Worm (Caenorhabditis elegans) whole organism, young adult: ENCODE results near the gene sru-1.

Experiments used
- B0019.2 ChIP-seq: fragments of 200-800 bp; sonication (Bioruptor generic); conservative IDR thresholded peaks from 2 replicates; pipeline ENCODE4 v1.3.6; 2022; ENCODE audit warnings: missing genetic modification reagents, missing genetic modification characterization, missing compliant biosample characterization
- C06A6.2 ChIP-seq: fragments of 200-800 bp; sonication (Bioruptor generic); conservative IDR thresholded peaks from 2 replicates; pipeline ENCODE4 v1.3.6; 2022; ENCODE audit warnings: missing genetic modification characterization, missing compliant biosample characterization
- F10E7.11 ChIP-seq: sonication (generic microtip); optimal IDR thresholded peaks from 2 replicates; lab custom pipeline; 2017; ENCODE audit warnings: mild to moderate bottlenecking, missing genetic modification characterization, moderate library complexity, missing compliant biosample characterization
- F33H1.4 ChIP-seq: fragments of 200-800 bp; sonication (Bioruptor generic); IDR thresholded peaks from 2 replicates; pipeline ENCODE4 v1.3.6; 2022; ENCODE audit warnings: missing genetic modification reagents, missing genetic modification characterization, missing compliant biosample characterization
- F52B5.7 ChIP-seq: sonication (generic microtip); optimal IDR thresholded peaks from 2 replicates; lab custom pipeline; 2016; ENCODE audit warnings: mild to moderate bottlenecking, missing genetic modification characterization, missing compliant biosample characterization
- Y53G8AR.9 ChIP-seq: fragments of 200-800 bp; sonication (Bioruptor generic); conservative IDR thresholded peaks from 2 replicates; pipeline ENCODE4 v1.3.6; 2022; ENCODE audit warnings: missing genetic modification reagents, missing genetic modification characterization, missing compliant biosample characterization
- Y56A3A.18 ChIP-seq: fragments of 200-800 bp; sonication (Bioruptor generic); IDR thresholded peaks from 2 replicates; pipeline ENCODE4 v1.3.6; 2022; ENCODE audit warnings: missing genetic modification reagents, missing genetic modification characterization, missing compliant biosample characterization
- Y79H2A.3 ChIP-seq: fragments of 200-800 bp; sonication (Bioruptor generic); conservative IDR thresholded peaks from 2 replicates; pipeline ENCODE4 v1.3.6; 2022; ENCODE audit warnings: missing genetic modification reagents, missing genetic modification characterization, missing compliant biosample characterization
- ama-1 ChIP-seq, 3 experiments: fragments of 150-350 bp in 1 of 3; sonication (generic microtip) in 2 of 3; optimal IDR thresholded peaks; 2 replicates each; lab custom pipeline; 2014 to 2018; ENCODE audit warnings: missing biosample characterization in 2 of 3, missing genetic modification characterization in 2 of 3, missing genetic modification reagents in 2 of 3
- attf-6 ChIP-seq: fragments of 200-800 bp; sonication (Bioruptor generic); IDR thresholded peaks from 2 replicates; pipeline ENCODE4 v1.3.6; 2022; ENCODE audit warnings: missing genetic modification reagents, missing genetic modification characterization, missing compliant biosample characterization
- bed-1 ChIP-seq: fragments of 200-800 bp; sonication (Bioruptor generic); IDR thresholded peaks from 2 replicates; pipeline ENCODE4 v1.3.6; 2022; ENCODE audit warnings: missing genetic modification reagents, missing genetic modification characterization, missing compliant biosample characterization
- cebp-1 ChIP-seq, 2 experiments: fragments of 200-800 bp in 1 of 2; sonication (Bioruptor generic) in 1 of 2; sonication (generic microtip) in 1 of 2; IDR thresholded peaks in 1 of 2; optimal IDR thresholded peaks in 1 of 2; 2 replicates each; pipeline versions ENCODE4 v1.3.6 to Lab custom; 2017 to 2022; ENCODE audit warnings: missing compliant biosample characterization in 2 of 2, missing genetic modification characterization in 2 of 2, mild to moderate bottlenecking in 1 of 2, missing genetic modification reagents in 1 of 2, moderate library complexity in 1 of 2
- cebp-2 ChIP-seq: fragments of 200-800 bp; sonication (Bioruptor generic); IDR thresholded peaks from 2 replicates; pipeline ENCODE4 v1.3.6; 2022; ENCODE audit warnings: missing genetic modification characterization, missing compliant biosample characterization
- ceh-100 ChIP-seq: fragments of 200-800 bp; sonication (Bioruptor generic); IDR thresholded peaks from 2 replicates; pipeline ENCODE4 v1.3.6; 2022; ENCODE audit warnings: missing genetic modification reagents, missing genetic modification characterization, missing compliant biosample characterization
- chd-7 ChIP-seq: sonication (generic microtip); optimal IDR thresholded peaks from 2 replicates; lab custom pipeline; 2016; ENCODE audit warnings: mild to moderate bottlenecking, missing genetic modification characterization, moderate library complexity, missing compliant biosample characterization
- die-1 ChIP-seq: sonication (generic microtip); optimal IDR thresholded peaks from 2 replicates; lab custom pipeline; 2016; ENCODE audit warnings: missing genotype, mild to moderate bottlenecking, missing genetic modification characterization, missing compliant biosample characterization
- him-1 ChIP-seq: sonication (generic microtip); optimal IDR thresholded peaks from 2 replicates; lab custom pipeline; 2016; ENCODE audit warnings: missing genotype, missing genetic modification reagents, missing genetic modification characterization, missing compliant biosample characterization
- hlh-12 ChIP-seq: sonication (generic microtip); optimal IDR thresholded peaks from 2 replicates; lab custom pipeline; 2016; ENCODE audit warnings: missing genetic modification characterization, missing compliant biosample characterization
- lin-35 ChIP-seq, 3 experiments: fragments of 150-350 bp in 2 of 3; sonication (generic microtip) in 1 of 3; optimal IDR thresholded peaks; 2 replicates each; lab custom pipeline; 2014 to 2018; ENCODE audit warnings: missing biosample characterization in 3 of 3, missing genetic modification characterization in 3 of 3, missing genetic modification reagents in 3 of 3
- lin-40 ChIP-seq: sonication (generic microtip); optimal IDR thresholded peaks from 2 replicates; lab custom pipeline; 2016; ENCODE audit warnings: missing genetic modification characterization, mild to moderate bottlenecking, missing compliant biosample characterization, missing genotype, missing genetic modification reagents
- lsy-27 ChIP-seq: sonication (generic microtip); optimal IDR thresholded peaks from 2 replicates; lab custom pipeline; 2017; ENCODE audit warnings: missing genetic modification characterization, mild to moderate bottlenecking, missing compliant biosample characterization, antibody characterized with exemption, missing genotype, borderline replicate concordance; ENCODE audit not compliant: insufficient read depth
- madf-8 ChIP-seq: fragments of 200-800 bp; sonication (Bioruptor generic); conservative IDR thresholded peaks from 2 replicates; pipeline ENCODE4 v1.3.6; 2022; ENCODE audit warnings: missing genetic modification reagents, missing genetic modification characterization, missing compliant biosample characterization
- nhr-179 ChIP-seq: sonication (generic microtip); optimal IDR thresholded peaks from 2 replicates; lab custom pipeline; 2016; ENCODE audit warnings: mild to moderate bottlenecking, missing genetic modification characterization, missing compliant biosample characterization
- rpc-1 ChIP-seq, 2 experiments: fragments of 150-350 bp in 1 of 2; sonication (generic microtip) in 1 of 2; optimal IDR thresholded peaks; 2 replicates each; lab custom pipeline; 2014 to 2018; ENCODE audit warnings: missing biosample characterization in 1 of 2, missing genetic modification characterization in 1 of 2, missing genetic modification reagents in 1 of 2, missing genotype in 1 of 2
- sdz-38 ChIP-seq: sonication (generic microtip); optimal IDR thresholded peaks from 2 replicates; lab custom pipeline; 2016; ENCODE audit warnings: missing genotype, missing genetic modification characterization, missing compliant biosample characterization
- snpc-4 ChIP-seq, 5 experiments: fragments of 150-350 bp in 1 of 5; sonication (generic microtip) in 4 of 5; optimal IDR thresholded peaks; 2 replicates each; lab custom pipeline; 2014 to 2018; ENCODE audit warnings: missing genetic modification characterization in 5 of 5, missing biosample characterization in 3 of 5, antibody characterized with exemption in 2 of 5, mild to moderate bottlenecking in 2 of 5, missing compliant biosample characterization in 2 of 5, missing genotype in 2 of 5, moderate library complexity in 2 of 5, missing genetic modification reagents in 1 of 5
- tlf-1 ChIP-seq: fragments of 200-800 bp; sonication (Bioruptor generic); optimal IDR thresholded peaks from 2 replicates; lab custom pipeline; 2018; ENCODE audit warnings: mild to moderate bottlenecking, missing genetic modification characterization, missing compliant biosample characterization
- unc-62 ChIP-seq: fragments of 150-350 bp; optimal IDR thresholded peaks from 2 replicates; lab custom pipeline; 2014; ENCODE audit warnings: missing biosample characterization, missing genetic modification reagents, missing genetic modification characterization
- zfh-2 ChIP-seq: fragments of 200-800 bp; sonication (Bioruptor generic); conservative IDR thresholded peaks from 2 replicates; pipeline ENCODE4 v1.3.6; 2022; ENCODE audit warnings: missing genetic modification reagents, missing genetic modification characterization, missing compliant biosample characterization
- zim-3 ChIP-seq: sonication (generic microtip); optimal IDR thresholded peaks from 2 replicates; lab custom pipeline; 2017; ENCODE audit warnings: mild to moderate bottlenecking, missing genetic modification characterization, moderate library complexity, missing compliant biosample characterization
- ztf-26 ChIP-seq: sonication (generic microtip); optimal IDR thresholded peaks from 2 replicates; lab custom pipeline; 2017; ENCODE audit warnings: missing genetic modification characterization, missing compliant biosample characterization
- ztf-28 ChIP-seq: fragments of 200-800 bp; sonication (Bioruptor generic); IDR thresholded peaks from 2 replicates; pipeline ENCODE4 v1.3.6; 2022; ENCODE audit warnings: missing genetic modification reagents, missing genetic modification characterization, missing compliant biosample characterization

The sru-1 gene

DNA sequence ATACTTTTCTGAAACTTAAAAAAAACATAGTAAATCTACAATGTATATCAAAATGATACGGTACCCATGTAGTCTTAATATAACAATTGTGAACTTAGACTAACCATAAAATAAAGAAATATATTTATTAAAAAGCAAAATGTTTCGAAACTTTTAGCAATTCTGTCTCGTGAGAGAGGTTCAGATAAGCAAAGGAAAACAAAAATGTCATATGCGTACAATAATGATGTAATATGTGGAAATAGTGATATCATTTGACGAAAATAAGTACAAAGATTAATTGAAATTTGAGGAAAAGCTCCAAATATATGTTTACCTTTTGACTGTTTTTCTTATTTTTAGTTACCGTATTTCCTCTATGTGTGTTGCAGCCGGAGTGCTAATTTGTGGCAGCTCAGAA, 25.7 kb downstream of the sru-1 start:
- no peak for TF ChIP-seq hlh-12 (tag; lab: Kevin White, UChicago)
- TF ChIP-seq F33H1.4 (GFP tag; lab: Robert Waterston, UW) = no peak
- TF ChIP-seq cebp-1 (GFP tag; IDR thresholded peaks at IDR 0.05; lab: Robert Waterston, UW) = peak; percentile 70; the same call in 1 of the 2 replicates
- TF ChIP-seq cebp-1 (tag; optimal IDR thresholded peaks at IDR 0.05; lab: Kevin White, UChicago) = peak; percentile 81
- no peak for TF ChIP-seq Y56A3A.18 (GFP tag; lab: Robert Waterston, UW)
- peak; percentile 76 for TF ChIP-seq unc-62 (GFP tag; lab: Kevin White, UChicago)
- TF ChIP-seq snpc-4 (GFP tag; optimal IDR thresholded peaks at IDR 0.05; lab: Kevin White, UChicago) = no peak
- no peak for TF ChIP-seq snpc-4 (tag; optimal IDR thresholded peaks at IDR 0.05; lab: Kevin White, UChicago)
- TF ChIP-seq, all 124 proteins: peak for 2

DNA sequence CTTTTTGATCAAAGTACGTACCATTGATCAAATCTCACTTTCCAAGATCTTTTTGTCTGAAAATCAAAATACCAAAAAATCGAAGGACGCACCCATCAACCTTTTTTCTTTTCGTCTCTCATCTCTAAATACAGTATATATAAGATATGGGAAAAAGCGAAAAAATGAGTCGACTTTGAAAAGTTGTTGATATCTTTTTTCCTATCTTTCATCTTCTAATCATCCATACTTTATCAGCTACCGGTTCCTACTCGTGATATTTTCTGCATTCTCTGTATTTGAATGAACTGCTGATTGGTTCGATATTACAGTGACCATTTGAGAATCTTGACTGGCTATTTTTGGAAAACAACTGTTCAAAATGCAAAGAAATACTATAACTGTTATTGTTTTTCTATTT, 28.4 kb downstream of the sru-1 start, which contains the start of gene C33A12.19:
Gene C33A12.19 (plus strand): TSS at position 169 of the 400 bp plus-strand sequence.
- no peak for TF ChIP-seq tlf-1 (GFP tag; lab: Kevin White, UChicago)
- peak; percentile 21 for TF ChIP-seq lin-40 (tag; lab: Kevin White, UChicago)
- peak; percentile 12 for TF ChIP-seq ama-1 (optimal IDR thresholded peaks at IDR 0.05; lab: Kevin White, UChicago)
- no peak for TF ChIP-seq ama-1 (GFP tag; optimal IDR thresholded peaks at IDR 0.05; lab: Kevin White, UChicago)
- no peak for TF ChIP-seq madf-8 (GFP tag; lab: Robert Waterston, UW)
- no peak for TF ChIP-seq ztf-28 (GFP tag; lab: Robert Waterston, UW)

DNA sequence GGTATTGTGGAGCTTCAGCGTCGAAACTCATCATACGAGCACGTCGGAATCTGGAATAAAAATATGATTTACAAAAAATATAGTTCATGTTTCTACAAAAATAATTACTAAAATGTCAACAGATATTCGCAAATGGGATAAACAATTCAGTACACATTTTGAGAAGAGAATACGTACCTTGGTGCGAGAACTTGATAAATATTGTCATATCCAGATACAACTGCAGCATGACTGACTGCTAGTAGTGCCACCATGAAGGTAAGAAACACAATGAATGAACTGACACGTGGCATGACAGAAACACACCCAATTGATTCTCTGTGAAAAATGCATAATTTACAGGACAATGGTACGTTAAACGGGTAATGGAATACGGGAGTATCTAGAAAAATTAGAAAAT, 30.2 kb downstream of the sru-1 start, which contains the start of gene nlp-35:
Gene nlp-35 (minus strand): TSS at position 319 of the 400 bp plus-strand sequence.
- TF ChIP-seq rpc-1 (optimal IDR thresholded peaks at IDR 0.05; lab: Kevin White, UChicago) = no peak
- TF ChIP-seq rpc-1 (tag; optimal IDR thresholded peaks at IDR 0.05; lab: Kevin White, UChicago) = no peak
- no peak for TF ChIP-seq Y79H2A.3
- TF ChIP-seq ztf-26 = peak; percentile 40
- no peak for TF ChIP-seq chd-7

DNA sequence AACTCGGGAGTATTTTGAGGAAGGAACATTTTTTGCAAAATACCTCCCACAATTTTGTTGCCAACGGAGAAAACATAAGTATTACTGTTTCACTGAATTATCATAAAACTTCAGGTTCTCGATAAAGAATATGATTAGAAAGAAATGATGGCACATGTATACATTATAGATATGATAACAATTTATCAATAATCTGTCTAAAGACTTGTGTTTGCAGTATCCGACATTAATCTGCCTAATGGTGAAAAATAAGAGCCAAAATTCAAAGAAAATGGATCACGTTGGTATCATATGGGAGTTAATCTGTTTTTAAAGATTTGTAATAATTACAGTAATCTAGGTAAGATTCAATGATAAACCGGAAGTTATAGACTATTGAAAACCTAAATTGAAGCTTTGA, 32.2 kb downstream of the sru-1 start:
- TF ChIP-seq B0019.2 (GFP tag; lab: Robert Waterston, UW) = no peak
- TF ChIP-seq Y53G8AR.9 (GFP tag; lab: Robert Waterston, UW) = no peak
- TF ChIP-seq F52B5.7 (tag; lab: Kevin White, UChicago) = no peak
- no peak for TF ChIP-seq bed-1 (GFP tag; lab: Robert Waterston, UW)
- TF ChIP-seq cebp-2 (GFP tag; lab: Robert Waterston, UW) = no peak
- TF ChIP-seq unc-62 (GFP tag; lab: Kevin White, UChicago) = no peak
- no peak for TF ChIP-seq attf-6 (GFP tag; lab: Robert Waterston, UW)
- no peak for TF ChIP-seq him-1
- no peak for TF ChIP-seq ztf-28 (GFP tag; lab: Robert Waterston, UW)
- TF ChIP-seq ceh-100 = no peak
- TF ChIP-seq zfh-2 (GFP tag; lab: Robert Waterston, UW) = no peak
- TF ChIP-seq nhr-179 (tag; lab: Kevin White, UChicago) = no peak
- TF ChIP-seq F10E7.11 (tag; lab: Kevin White, UChicago) = no peak
- no peak for TF ChIP-seq zim-3 (tag; lab: Kevin White, UChicago)
- TF ChIP-seq sdz-38 (tag; lab: Kevin White, UChicago) = no peak
- TF ChIP-seq lsy-27 (tag; lab: Kevin White, UChicago) = no peak
- TF ChIP-seq C06A6.2 (GFP tag; lab: Robert Waterston, UW) = no peak
- TF ChIP-seq die-1 (tag; lab: Kevin White, UChicago) = no peak
- no peak for TF ChIP-seq lin-35 (GFP tag; optimal IDR thresholded peaks at IDR 0.05; lab: Kevin White, UChicago)
